Worm (Caenorhabditis elegans) whole organism, midembryonic: ENCODE data around the gene efhd-1.

Experiments used
- T22C8.4 ChIP-seq: fragments of 200-800 bp; sonication (Bioruptor generic); IDR thresholded peaks from 2 replicates; pipeline ENCODE4 v1.3.6; 2022; ENCODE audit warnings: missing genetic modification characterization, missing compliant biosample characterization
- cog-1 ChIP-seq: sonication (generic microtip); optimal IDR thresholded peaks from 2 replicates; lab custom pipeline; 2016; ENCODE audit warnings: missing genetic modification characterization, missing compliant biosample characterization
- flt-1 ChIP-seq: fragments of 200-800 bp; sonication (Bioruptor generic); IDR thresholded peaks from 2 replicates; pipeline ENCODE4 v1.3.6; 2022; ENCODE audit warnings: missing genetic modification characterization, missing compliant biosample characterization
- med-1 ChIP-seq: sonication (generic microtip); optimal IDR thresholded peaks from 2 replicates; lab custom pipeline; 2017; ENCODE audit warnings: missing genetic modification characterization, mild to moderate bottlenecking, missing compliant biosample characterization, antibody characterized with exemption, missing genetic modification reagents; ENCODE audit not compliant: insufficient read depth
- ref-1 ChIP-seq: fragments of 200-800 bp; sonication (Bioruptor generic); conservative IDR thresholded peaks from 2 replicates; pipeline ENCODE4 v1.3.6; 2022; ENCODE audit warnings: missing genetic modification reagents, missing genetic modification characterization, missing compliant biosample characterization
- ztf-29 ChIP-seq: fragments of 200-800 bp; sonication (Bioruptor generic); IDR thresholded peaks from 2 replicates; pipeline ENCODE4 v1.3.6; 2022; ENCODE audit warnings: missing genetic modification reagents, missing genetic modification characterization, missing compliant biosample characterization

- TF ChIP-seq ztf-29, result no peak
- TF ChIP-seq flt-1, result no peak
- no peak for TF ChIP-seq med-1 (GFP tag; lab: Kevin White, UChicago)
- no peak for TF ChIP-seq T22C8.4
- TF ChIP-seq cog-1 (tag; lab: Kevin White, UChicago), result no peak
- no peak for TF ChIP-seq ref-1 (GFP tag; lab: Robert Waterston, UW)
Observed at ce11 chrII:14137538-14137937, 41.1 kb upstream of the efhd-1 start, which contains the start of gene K09E4.1.
